Worm (Caenorhabditis elegans) whole organism, L1 larva: ENCODE results near the gene dpm-1.
A peak's percentile ranks its signal among the peaks of the same experiment; 100 is the strongest.

ENCODE experiments used
- C16A3.4 ChIP-seq: fragments of 150-350 bp; optimal IDR thresholded peaks from 2 replicates; lab custom pipeline; 2014; ENCODE audit warnings: missing biosample characterization, missing genetic modification characterization
- C34B4.2 ChIP-seq: sonication (generic microtip); optimal IDR thresholded peaks from 2 replicates; lab custom pipeline; 2017; ENCODE audit warnings: mild to moderate bottlenecking, missing genetic modification characterization, missing compliant biosample characterization
- F16B12.6 ChIP-seq: fragments of 150-350 bp; optimal IDR thresholded peaks from 2 replicates; lab custom pipeline; 2014; ENCODE audit warnings: missing biosample characterization, missing genetic modification characterization
- aha-1 ChIP-seq: fragments of 150-350 bp; optimal IDR thresholded peaks from 2 replicates; lab custom pipeline; 2014; ENCODE audit warnings: missing biosample characterization, missing genetic modification characterization
- ceh-63 ChIP-seq: fragments of 200-800 bp; sonication (Bioruptor generic); optimal IDR thresholded peaks from 2 replicates; lab custom pipeline; 2018; ENCODE audit warnings: mild to moderate bottlenecking, missing genetic modification characterization, missing compliant biosample characterization
- ceh-8 ChIP-seq: fragments of 200-800 bp; sonication (Bioruptor generic); optimal IDR thresholded peaks from 2 replicates; lab custom pipeline; 2018; ENCODE audit warnings: mild to moderate bottlenecking, missing genetic modification characterization, moderate library complexity, missing compliant biosample characterization
- ces-1 ChIP-seq: fragments of 150-350 bp; optimal IDR thresholded peaks from 2 replicates; lab custom pipeline; 2014; ENCODE audit warnings: missing biosample characterization, missing genetic modification reagents, missing genetic modification characterization
- dpl-1 ChIP-seq, 3 experiments: fragments of 150-350 bp in 2 of 3; sonication (generic microtip) in 1 of 3; optimal IDR thresholded peaks; 2 replicates each; lab custom pipeline; 2014 to 2017; ENCODE audit warnings: missing biosample characterization in 3 of 3, missing genetic modification characterization in 3 of 3, missing genetic modification reagents in 3 of 3
- dsc-1 ChIP-seq: sonication (generic microtip); optimal IDR thresholded peaks from 2 replicates; lab custom pipeline; 2016; ENCODE audit warnings: mild to moderate bottlenecking, missing genetic modification characterization, missing compliant biosample characterization
- efl-1 ChIP-seq, 4 experiments: fragments of 150-350 bp; optimal IDR thresholded peaks in 3 of 4; peaks in 1 of 4; 1 replicate in 1 of 4; 2 replicates in 3 of 4; lab custom pipeline; 2014; ENCODE audit warnings: missing biosample characterization in 2 of 4, missing genetic modification characterization in 2 of 4, missing genetic modification reagents in 2 of 4
- elt-3 ChIP-seq, 6 experiments: fragments of 150-350 bp in 1 of 6; sonication (generic microtip); optimal IDR thresholded peaks; 2 replicates each; lab custom pipeline; 2017 to 2018; ENCODE audit warnings: missing biosample characterization in 6 of 6, missing genetic modification characterization in 6 of 6, inconsistent platforms in 1 of 6
- fkh-10 ChIP-seq: sonication (generic microtip); optimal IDR thresholded peaks from 2 replicates; lab custom pipeline; 2017; ENCODE audit warnings: missing biosample characterization, missing genetic modification reagents, missing genetic modification characterization
- fkh-4 ChIP-seq: sonication (generic microtip); optimal IDR thresholded peaks from 2 replicates; lab custom pipeline; 2016; ENCODE audit warnings: missing compliant biosample characterization, missing genetic modification characterization, borderline replicate concordance
- fkh-8 ChIP-seq: sonication (generic microtip); optimal IDR thresholded peaks from 2 replicates; lab custom pipeline; 2016; ENCODE audit warnings: mild to moderate bottlenecking, missing genetic modification characterization, missing compliant biosample characterization
- fos-1 ChIP-seq: fragments of 150-350 bp; optimal IDR thresholded peaks from 2 replicates; lab custom pipeline; 2014; ENCODE audit warnings: missing biosample characterization, missing genetic modification characterization
- hlh-17 ChIP-seq: fragments of 200-800 bp; sonication (Bioruptor generic); optimal IDR thresholded peaks from 2 replicates; lab custom pipeline; 2018; ENCODE audit warnings: missing genetic modification characterization, mild to moderate bottlenecking, missing compliant biosample characterization, moderate library complexity, borderline replicate concordance
- hlh-4 ChIP-seq: sonication (generic microtip); optimal IDR thresholded peaks from 2 replicates; lab custom pipeline; 2016; ENCODE audit warnings: mild to moderate bottlenecking, missing genetic modification characterization, missing compliant biosample characterization
- hpl-2 ChIP-seq: fragments of 150-350 bp; optimal IDR thresholded peaks from 2 replicates; lab custom pipeline; 2014; ENCODE audit warnings: missing biosample characterization, missing genetic modification reagents, missing genetic modification characterization
- isw-1 ChIP-seq: fragments of 200-800 bp; sonication (Bioruptor generic); IDR thresholded peaks from 2 replicates; pipeline ENCODE4 v1.3.6; 2022; ENCODE audit warnings: missing genetic modification characterization, missing compliant biosample characterization
- lin-13 ChIP-seq: fragments of 150-350 bp; optimal IDR thresholded peaks from 2 replicates; lab custom pipeline; 2014; ENCODE audit warnings: missing biosample characterization, missing genetic modification reagents, missing genetic modification characterization
- lin-15B ChIP-seq: fragments of 150-350 bp; sonication (generic microtip); optimal IDR thresholded peaks from 3 replicates; lab custom pipeline; 2014; ENCODE audit warnings: missing biosample characterization, missing genetic modification characterization
- lin-35 ChIP-seq, 2 experiments: fragments of 150-350 bp; optimal IDR thresholded peaks; 2 replicates each; lab custom pipeline; 2014; ENCODE audit warnings: missing biosample characterization in 2 of 2, missing genetic modification characterization in 2 of 2, missing genetic modification reagents in 2 of 2
- lsy-2 ChIP-seq, 2 experiments: fragments of 150-350 bp; optimal IDR thresholded peaks; 2 replicates each; lab custom pipeline; 2014; ENCODE audit warnings: missing biosample characterization in 2 of 2, missing genetic modification characterization in 2 of 2
- nhr-12 ChIP-seq: sonication (generic microtip); optimal IDR thresholded peaks from 2 replicates; lab custom pipeline; 2017; ENCODE audit warnings: missing biosample characterization, missing genetic modification characterization
- nhr-28 ChIP-seq: fragments of 150-350 bp; optimal IDR thresholded peaks from 2 replicates; lab custom pipeline; 2014; ENCODE audit warnings: missing biosample characterization, missing genetic modification characterization
- nhr-47 ChIP-seq: sonication (generic microtip); optimal IDR thresholded peaks from 2 replicates; lab custom pipeline; 2016; ENCODE audit warnings: mild to moderate bottlenecking, missing genetic modification characterization, moderate library complexity, missing compliant biosample characterization
- nhr-71 ChIP-seq: sonication (generic microtip); optimal IDR thresholded peaks from 2 replicates; lab custom pipeline; 2016; ENCODE audit warnings: mild to moderate bottlenecking, missing genetic modification characterization, moderate library complexity, missing compliant biosample characterization
- nhr-76 ChIP-seq: sonication (generic microtip); optimal IDR thresholded peaks from 2 replicates; lab custom pipeline; 2017; ENCODE audit warnings: missing biosample characterization, missing genetic modification characterization
- nhr-77 ChIP-seq: fragments of 150-350 bp; optimal IDR thresholded peaks from 2 replicates; lab custom pipeline; 2014; ENCODE audit warnings: missing biosample characterization, missing genetic modification characterization
- nhr-85 ChIP-seq: sonication (generic microtip); peaks from one replicate; lab custom pipeline; 2016; ENCODE audit warnings: missing genetic modification characterization, inconsistent platforms, missing compliant biosample characterization
- pax-3 ChIP-seq: fragments of 200-800 bp; sonication (Bioruptor generic); optimal IDR thresholded peaks from 2 replicates; lab custom pipeline; 2018; ENCODE audit warnings: mild to moderate bottlenecking, missing genetic modification characterization, moderate library complexity, missing compliant biosample characterization
- rnt-1 ChIP-seq: sonication (generic microtip); optimal IDR thresholded peaks from 2 replicates; lab custom pipeline; 2016; ENCODE audit warnings: mild to moderate bottlenecking, missing genetic modification characterization, moderate library complexity, missing compliant biosample characterization
- skn-1 ChIP-seq: fragments of 150-350 bp; optimal IDR thresholded peaks from 2 replicates; lab custom pipeline; 2014; ENCODE audit warnings: missing biosample characterization, missing genetic modification characterization
- snpc-4 ChIP-seq: fragments of 150-350 bp; optimal IDR thresholded peaks from 2 replicates; lab custom pipeline; 2014; ENCODE audit warnings: missing biosample characterization, missing genetic modification characterization
- snu-23 ChIP-seq: sonication (generic microtip); optimal IDR thresholded peaks from 2 replicates; lab custom pipeline; 2016; ENCODE audit warnings: missing genetic modification characterization, missing compliant biosample characterization
- sox-4 ChIP-seq: sonication (generic microtip); optimal IDR thresholded peaks from 2 replicates; lab custom pipeline; 2016; ENCODE audit warnings: missing genetic modification characterization, missing compliant biosample characterization
- sptf-1 ChIP-seq: fragments of 150-350 bp; optimal IDR thresholded peaks from 2 replicates; lab custom pipeline; 2014; ENCODE audit warnings: missing biosample characterization, missing genetic modification characterization
- sup-37 ChIP-seq: fragments of 200-800 bp; sonication (Bioruptor generic); optimal IDR thresholded peaks from 2 replicates; lab custom pipeline; 2018; ENCODE audit warnings: mild to moderate bottlenecking, missing genetic modification characterization, missing compliant biosample characterization
- tbx-2 ChIP-seq: sonication (generic microtip); optimal IDR thresholded peaks from 2 replicates; lab custom pipeline; 2016; ENCODE audit warnings: missing genetic modification characterization, missing compliant biosample characterization
- tlp-1 ChIP-seq: fragments of 150-350 bp; optimal IDR thresholded peaks from 2 replicates; lab custom pipeline; 2014; ENCODE audit warnings: missing biosample characterization, missing genetic modification characterization
- unc-130 ChIP-seq: fragments of 150-350 bp; optimal IDR thresholded peaks from 2 replicates; lab custom pipeline; 2017; ENCODE audit warnings: missing biosample characterization, missing genetic modification characterization, inconsistent platforms
- unc-98 ChIP-seq: fragments of 200-800 bp; sonication (Bioruptor generic); IDR thresholded peaks from 2 replicates; pipeline ENCODE4 v1.3.6; 2022; ENCODE audit warnings: missing genetic modification characterization, missing compliant biosample characterization
- xbp-1 ChIP-seq: sonication (generic microtip); optimal IDR thresholded peaks from 2 replicates; lab custom pipeline; 2016; ENCODE audit warnings: missing genetic modification characterization, missing compliant biosample characterization
- ztf-4 ChIP-seq: fragments of 150-350 bp; optimal IDR thresholded peaks from 2 replicates; lab custom pipeline; 2014; ENCODE audit warnings: missing biosample characterization, missing genetic modification characterization

The dpm-1 gene

ce11 chrIV:420686-421085 is 24.8 kb upstream of the dpm-1 start:
- TF ChIP-seq sptf-1 (no peak), lsy-2 (tag; optimal IDR thresholded peaks at IDR 0.05; lab: Kevin White, UChicago) (no peak), aha-1 (tag; lab: Kevin White, UChicago) (no peak), fkh-4 (tag; lab: Kevin White, UChicago) (no peak), rnt-1 (tag; lab: Kevin White, UChicago) (no peak), C34B4.2 (tag; lab: Kevin White, UChicago) (no peak), ceh-63 (GFP tag; lab: Kevin White, UChicago) (no peak), efl-1 (optimal IDR thresholded peaks at IDR 0.05; lab: Kevin White, UChicago) (no peak), efl-1 (GFP tag; optimal IDR thresholded peaks at IDR 0.05 in 1 of 2; lab: Kevin White, UChicago) (peak in 1 of 2 experiments; percentile 86)

- TF ChIP-seq lin-15B (tag; lab: Kevin White, UChicago) (no peak), fos-1 (tag; lab: Kevin White, UChicago) (no peak), tlp-1 (tag; lab: Kevin White, UChicago) (no peak), nhr-76 (tag; lab: Kevin White, UChicago) (no peak), snpc-4 (tag; lab: Kevin White, UChicago) (no peak), nhr-77 (tag; lab: Kevin White, UChicago) (no peak), dpl-1 (GFP tag; optimal IDR thresholded peaks at IDR 0.05; lab: Kevin White, UChicago) (no peak), ces-1 (GFP tag; lab: Kevin White, UChicago) (no peak)
Observed at ce11 chrIV:422112-422511, 23.4 kb upstream of the dpm-1 start.

ce11 chrIV:425052-425451 is 20.4 kb upstream of the dpm-1 start, which contains the start of gene daf-18:
TSS of gene daf-18 (minus strand) at chrIV:425177.
- no peak for TF ChIP-seq nhr-85 (tag; lab: Kevin White, UChicago)
- TF ChIP-seq fkh-8 (tag; lab: Kevin White, UChicago): peak; percentile 64
- TF ChIP-seq dsc-1 (tag; lab: Kevin White, UChicago): peak; percentile 55

DNA sequence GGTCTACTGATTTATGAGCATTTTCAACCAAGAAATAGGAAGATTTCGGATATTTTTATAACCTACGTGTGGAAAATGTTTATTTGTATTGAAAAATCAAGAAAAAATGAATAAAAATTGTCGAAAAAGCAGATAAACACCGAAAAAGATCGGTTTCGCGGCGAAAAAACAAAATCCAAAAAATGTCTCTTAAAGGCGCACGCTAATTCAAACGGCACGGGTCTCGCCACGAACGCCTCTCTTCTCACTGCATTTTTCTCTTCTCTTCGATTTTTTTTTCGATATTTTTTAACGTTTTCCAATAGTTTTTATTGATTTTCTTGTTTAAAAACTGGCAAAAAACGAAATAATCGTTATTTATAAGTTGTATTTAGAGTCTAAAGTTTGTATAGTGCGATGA is 19.9 kb upstream of the dpm-1 start:
- TF ChIP-seq tlp-1 (tag; lab: Kevin White, UChicago): no peak
- TF ChIP-seq snu-23 (GFP tag; lab: Kevin White, UChicago): peak; percentile 40
- no peak for TF ChIP-seq nhr-28
- TF ChIP-seq sptf-1: no peak
- TF ChIP-seq unc-130: no peak
- no peak for TF ChIP-seq dsc-1 (tag; lab: Kevin White, UChicago)
- TF ChIP-seq tbx-2: peak; percentile 11
- TF ChIP-seq lin-15B (tag; lab: Kevin White, UChicago): peak; percentile 5
- no peak for TF ChIP-seq lin-13 (GFP tag; lab: Kevin White, UChicago)
- peak; percentile 28 for TF ChIP-seq nhr-47 (tag; lab: Kevin White, UChicago)
- TF ChIP-seq rnt-1 (tag; lab: Kevin White, UChicago): peak; percentile 10
- TF ChIP-seq hlh-17 (GFP tag; lab: Kevin White, UChicago): no peak
- no peak for TF ChIP-seq hpl-2 (GFP tag; lab: Kevin White, UChicago)
- peak in 1 of 6 experiments; percentile 59 for TF ChIP-seq elt-3 (tag; optimal IDR thresholded peaks at IDR 0.05; lab: Kevin White, UChicago)
- TF ChIP-seq xbp-1 (tag; lab: Kevin White, UChicago): peak; percentile 25
- TF ChIP-seq unc-98 (GFP tag; lab: Robert Waterston, UW): no peak
- TF ChIP-seq C16A3.4 (tag; lab: Kevin White, UChicago): peak; percentile 53
- no peak for TF ChIP-seq fkh-10 (GFP tag; lab: Kevin White, UChicago)
- no peak for TF ChIP-seq ceh-8 (GFP tag; lab: Kevin White, UChicago)
- TF ChIP-seq hlh-4 (tag; lab: Kevin White, UChicago): no peak
- no peak for TF ChIP-seq ztf-4 (tag; lab: Kevin White, UChicago)
- no peak for TF ChIP-seq sox-4 (tag; lab: Kevin White, UChicago)
- peak; percentile 28 for TF ChIP-seq nhr-71 (tag; lab: Kevin White, UChicago)
- 0 out of 2 replicates have a peak, but pooled peaks have one; percentile 5 for TF ChIP-seq isw-1
- TF ChIP-seq fkh-4 (tag; lab: Kevin White, UChicago): no peak
- no peak for TF ChIP-seq nhr-77 (tag; lab: Kevin White, UChicago)
- peak; percentile 35 for TF ChIP-seq skn-1 (tag; lab: Kevin White, UChicago)
- no peak for TF ChIP-seq nhr-85 (tag; lab: Kevin White, UChicago)
- no peak for TF ChIP-seq C34B4.2 (tag; lab: Kevin White, UChicago)
- no peak for TF ChIP-seq F16B12.6 (tag; lab: Kevin White, UChicago)
- TF ChIP-seq nhr-12 (tag; lab: Kevin White, UChicago): no peak
- peak; percentile 71 to 77 for TF ChIP-seq lin-35 (GFP tag; optimal IDR thresholded peaks at IDR 0.05; lab: Kevin White, UChicago)
- no peak for TF ChIP-seq fkh-8 (tag; lab: Kevin White, UChicago)
- TF ChIP-seq efl-1 (optimal IDR thresholded peaks at IDR 0.05; lab: Kevin White, UChicago): peak; percentile 62 to 67
- peak; percentile 70 to 88 for TF ChIP-seq efl-1 (GFP tag; optimal IDR thresholded peaks at IDR 0.05 in 1 of 2; lab: Kevin White, UChicago)
- no peak for TF ChIP-seq pax-3 (tag; lab: Kevin White, UChicago)
- no peak for TF ChIP-seq sup-37 (GFP tag; lab: Kevin White, UChicago)
- TF ChIP-seq dpl-1 (GFP tag; optimal IDR thresholded peaks at IDR 0.05; lab: Kevin White, UChicago): peak; percentile 49 to 76 (median 64)
